Worm (Caenorhabditis elegans) whole organism, L1 larva: ENCODE measurements around the gene Y44F5A.1.

ENCODE experiments used
- aly-2 ChIP-seq: fragments of 150-350 bp; optimal IDR thresholded peaks from 2 replicates; lab custom pipeline; 2014; ENCODE audit warnings: missing biosample characterization, missing genetic modification characterization
- blmp-1 ChIP-seq: fragments of 150-350 bp; optimal IDR thresholded peaks from 2 replicates; lab custom pipeline; 2014; ENCODE audit warnings: missing biosample characterization, missing genetic modification characterization
- lin-14 ChIP-seq: fragments of 200-800 bp; sonication (Bioruptor generic); optimal IDR thresholded peaks from 2 replicates; lab custom pipeline; 2018; ENCODE audit warnings: mild to moderate bottlenecking, missing genetic modification characterization, moderate library complexity, missing compliant biosample characterization
- sox-4 ChIP-seq: sonication (generic microtip); optimal IDR thresholded peaks from 2 replicates; lab custom pipeline; 2016; ENCODE audit warnings: missing genetic modification characterization, missing compliant biosample characterization

DNA sequence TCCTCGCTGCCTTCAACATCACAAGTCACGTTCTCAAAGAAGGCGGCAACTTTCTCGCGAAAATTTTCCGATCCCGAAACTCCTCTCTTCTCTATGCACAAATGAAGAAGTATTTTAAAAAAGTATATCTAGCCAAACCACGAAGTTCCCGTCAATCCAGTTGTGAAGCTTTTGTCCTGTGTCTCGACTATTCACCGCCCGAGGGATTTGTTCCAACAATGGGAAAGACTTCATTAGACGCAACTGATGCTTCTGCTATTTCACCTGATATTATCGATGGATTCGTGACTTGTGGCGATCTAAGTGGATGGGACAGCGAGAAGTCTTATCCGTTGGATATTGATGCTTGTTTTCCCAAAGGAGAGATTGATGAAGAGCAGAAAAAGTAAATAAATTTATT is 42.5 kb downstream of the Y44F5A.1 start:
- no peak for TF ChIP-seq lin-14 (GFP tag; lab: Kevin White, UChicago)
- TF ChIP-seq blmp-1 (tag; lab: Kevin White, UChicago): no peak
- no peak for TF ChIP-seq aly-2 (tag; lab: Kevin White, UChicago)
- no peak for TF ChIP-seq sox-4 (tag; lab: Kevin White, UChicago)
